Fruit fly (Drosophila melanogaster) whole organism, wandering third instar larva: Measurements from ENCODE around the gene klu.

Source experiments
- dsf ChIP-seq: sonication (Bioruptor generic); optimal IDR thresholded peaks from 2 replicates; lab custom pipeline; 2016; ENCODE audit warnings: missing biosample characterization, missing genetic modification characterization, borderline replicate concordance
- jim ChIP-seq: fragments of 175-275, 200-325 bp; sonication (Bioruptor generic); optimal IDR thresholded peaks from 2 replicates; lab custom pipeline; 2016; ENCODE audit warnings: missing biosample characterization, mild to moderate bottlenecking, missing genetic modification characterization
- pan ChIP-seq: fragments of >200 bp; optimal IDR thresholded peaks from 2 replicates; lab custom pipeline; 2017
- sv ChIP-seq: fragments of 200-800 bp; sonication (Bioruptor generic); optimal IDR thresholded peaks from 3 replicates; lab custom pipeline; 2016; ENCODE audit warnings: missing biosample characterization, missing genetic modification characterization

- no peak for TF ChIP-seq dsf (GFP tag; lab: Kevin White, UChicago)
- no peak for TF ChIP-seq jim (GFP tag; lab: Kevin White, UChicago)
- TF ChIP-seq sv (GFP tag; lab: Kevin White, UChicago) = no peak
- no peak for TF ChIP-seq pan (lab: Kevin White, UChicago)
Measured at dm6 chr3L:10972348-10972747, 36.6 kb downstream of the klu start, which contains the start of gene CG14147.
